Worm (Caenorhabditis elegans) whole organism, L4/young adult: Measurements from ENCODE around the gene ZK596.2.

Experiments used
- W03F9.2 ChIP-seq: fragments of 150-350 bp; optimal IDR thresholded peaks from 2 replicates; lab custom pipeline; 2014; ENCODE audit warnings: missing biosample characterization, missing genetic modification characterization
- dao-5 ChIP-seq: sonication (generic microtip); optimal IDR thresholded peaks from 2 replicates; lab custom pipeline; 2016; ENCODE audit warnings: missing genotype, missing genetic modification characterization, moderate library complexity, missing compliant biosample characterization
- him-1 ChIP-seq: sonication (generic microtip); optimal IDR thresholded peaks from 2 replicates; lab custom pipeline; 2016; ENCODE audit warnings: missing genotype, missing genetic modification reagents, missing genetic modification characterization, missing compliant biosample characterization

ce11 chrIV:10909206-10909605, at the start of gene ZK596.2:
- no peak for TF ChIP-seq him-1 (tag; lab: Kevin White, UChicago)
- TF ChIP-seq W03F9.2 (tag; lab: Kevin White, UChicago), result no peak
- no peak for TF ChIP-seq dao-5
